Worm (Caenorhabditis elegans) whole organism, late embryonic: ENCODE data around the gene noa-1.

Source experiments
- F13H6.1 ChIP-seq: sonication (generic microtip); optimal IDR thresholded peaks from 2 replicates; lab custom pipeline; 2016; ENCODE audit warnings: missing genetic modification characterization, missing compliant biosample characterization
- K09A11.1 ChIP-seq: sonication (generic microtip); optimal IDR thresholded peaks from 2 replicates; lab custom pipeline; 2017; ENCODE audit warnings: antibody characterized with exemption, mild to moderate bottlenecking, missing genetic modification characterization, missing compliant biosample characterization; ENCODE audit not compliant: insufficient read depth
- Y22D7AL.16 ChIP-seq: sonication (generic microtip); optimal IDR thresholded peaks from 2 replicates; lab custom pipeline; 2016; ENCODE audit warnings: missing genetic modification characterization, missing compliant biosample characterization
- ceh-19 ChIP-seq: fragments of 200-800 bp; sonication (Bioruptor generic); optimal IDR thresholded peaks from 2 replicates; lab custom pipeline; 2018; ENCODE audit warnings: mild to moderate bottlenecking, missing genetic modification characterization, missing compliant biosample characterization
- ceh-2 ChIP-seq: sonication (generic microtip); optimal IDR thresholded peaks from 2 replicates; lab custom pipeline; 2016; ENCODE audit warnings: missing genotype, missing genetic modification characterization, missing compliant biosample characterization
- ceh-48 ChIP-seq: sonication (generic microtip); optimal IDR thresholded peaks from 2 replicates; lab custom pipeline; 2016; ENCODE audit warnings: missing genetic modification characterization, inconsistent platforms, missing compliant biosample characterization
- ets-4 ChIP-seq: sonication (generic microtip); optimal IDR thresholded peaks from 2 replicates; lab custom pipeline; 2016; ENCODE audit warnings: missing genetic modification characterization, missing compliant biosample characterization
- hlh-15 ChIP-seq: sonication (generic microtip); optimal IDR thresholded peaks from 2 replicates; lab custom pipeline; 2016; ENCODE audit warnings: missing genetic modification characterization, missing compliant biosample characterization
- madf-2 ChIP-seq: sonication (generic microtip); optimal IDR thresholded peaks from 2 replicates; lab custom pipeline; 2017; ENCODE audit warnings: missing genetic modification characterization, missing compliant biosample characterization
- nhr-11 ChIP-seq: fragments of 150-350 bp; optimal IDR thresholded peaks from 2 replicates; lab custom pipeline; 2014; ENCODE audit warnings: missing biosample characterization, missing genetic modification characterization
- pat-9 ChIP-seq: fragments of 200-800 bp; sonication (Bioruptor generic); optimal IDR thresholded peaks from 2 replicates; lab custom pipeline; 2018; ENCODE audit warnings: mild to moderate bottlenecking, missing genetic modification characterization, moderate library complexity, missing compliant biosample characterization
- pqm-1 ChIP-seq: sonication (generic microtip); optimal IDR thresholded peaks from 2 replicates; lab custom pipeline; 2016; ENCODE audit warnings: missing genetic modification characterization, missing compliant biosample characterization
- sox-2 ChIP-seq: fragments of 200-800 bp; sonication (Bioruptor generic); IDR thresholded peaks from 2 replicates; pipeline ENCODE4 v1.3.6; 2022; ENCODE audit warnings: missing genetic modification reagents, missing genetic modification characterization, missing compliant biosample characterization
- syd-9 ChIP-seq: sonication (generic microtip); optimal IDR thresholded peaks from 2 replicates; lab custom pipeline; 2016; ENCODE audit warnings: mild to moderate bottlenecking, missing genetic modification characterization, moderate library complexity, missing compliant biosample characterization

- TF ChIP-seq pqm-1 (tag; lab: Kevin White, UChicago) (no peak), F13H6.1 (tag; lab: Kevin White, UChicago) (no peak), sox-2 (no peak), syd-9 (no peak), ceh-19 (GFP tag; lab: Kevin White, UChicago) (no peak), nhr-11 (tag; lab: Kevin White, UChicago) (no peak), madf-2 (no peak), ets-4 (tag; lab: Kevin White, UChicago) (no peak), hlh-15 (tag; lab: Kevin White, UChicago) (no peak), Y22D7AL.16 (tag; lab: Kevin White, UChicago) (no peak), ceh-48 (no peak), ceh-2 (tag; lab: Kevin White, UChicago) (no peak), K09A11.1 (tag; lab: Kevin White, UChicago) (no peak), pat-9 (tag; lab: Kevin White, UChicago) (no peak)
Observed at ce11 chrII:13521179-13521616, 19.7 kb downstream of the noa-1 start.
